Fruit fly (Drosophila melanogaster) Kc167 (cell line): ENCODE data around the gene Deaf1.

Source experiments
- Myc ChIP-seq: fragments of >200 bp; optimal IDR thresholded peaks from 2 replicates; lab custom pipeline; 2017; ENCODE audit warnings: missing external identifiers
- Sin3A ChIP-seq: fragments of >200 bp; optimal IDR thresholded peaks from 2 replicates; lab custom pipeline; 2018; ENCODE audit warnings: missing external identifiers
- h ChIP-seq: fragments of >200 bp; optimal IDR thresholded peaks from 3 replicates; lab custom pipeline; 2018; ENCODE audit warnings: missing external identifiers
- psq ChIP-seq: fragments of >200 bp; optimal IDR thresholded peaks from 2 replicates; lab custom pipeline; 2017; ENCODE audit warnings: missing external identifiers
- ttk ChIP-seq: sonication (Bioruptor generic); optimal IDR thresholded peaks from 2 replicates; lab custom pipeline; 2017; ENCODE audit warnings: missing external identifiers

dm6 chr3L:19846960-19847359, 29.0 kb downstream of the Deaf1 start:
- TF ChIP-seq Sin3A (lab: Kevin White, UChicago): no peak
- TF ChIP-seq h (lab: Kevin White, UChicago): no peak
- TF ChIP-seq psq (lab: Kevin White, UChicago): no peak
- no peak for TF ChIP-seq Myc (lab: Kevin White, UChicago)
- TF ChIP-seq ttk (lab: Kevin White, UChicago): no peak
